Fruit fly (Drosophila melanogaster) S2 (cell line): ENCODE data around the gene Npc2a.

Source experiments
- CG8478 ChIP-seq: fragments of >200 bp; optimal IDR thresholded peaks from 2 replicates; lab custom pipeline; 2018
- CTCF ChIP-seq, 2 experiments: fragments of >200 bp; optimal IDR thresholded peaks; 2 replicates each; lab custom pipeline; 2018

DNA sequence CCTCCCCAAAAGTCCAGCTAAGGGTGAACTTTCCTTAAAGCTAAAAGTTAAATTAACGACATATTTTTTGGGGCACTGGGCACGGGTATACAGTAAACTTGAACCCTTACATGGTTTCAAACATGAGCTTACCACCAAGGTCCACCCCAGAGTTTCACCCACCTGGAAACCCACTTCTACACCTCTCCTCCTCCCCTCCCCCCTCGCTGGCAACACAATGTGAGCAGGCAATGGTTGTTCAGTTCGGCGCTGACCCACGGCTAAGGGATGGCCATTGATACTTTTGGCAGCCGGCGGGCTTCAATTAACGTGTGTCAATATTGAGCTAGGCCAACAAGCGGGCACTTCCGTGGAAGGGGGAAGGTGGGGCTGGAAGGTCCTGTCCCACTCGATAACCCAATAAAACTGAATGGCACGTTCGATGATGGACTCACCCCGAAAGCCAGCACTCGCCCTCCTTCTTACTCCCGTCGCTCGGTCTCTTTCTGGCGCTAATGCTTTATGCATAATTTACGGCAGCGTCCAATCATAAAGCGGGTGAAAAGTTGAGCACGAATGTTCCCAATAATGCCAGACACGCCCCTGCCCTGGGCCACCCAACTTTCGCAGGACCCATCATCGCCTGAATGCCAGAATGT, 43.5 kb upstream of the Npc2a start:
- TF ChIP-seq CG8478 (lab: Kevin White, UChicago) (no peak), CTCF (optimal IDR thresholded peaks at IDR 0.05; lab: Kevin White, UChicago) (no peak)
